Worm (Caenorhabditis elegans) whole organism, L1 larva: ENCODE results near the gene F26F2.7.

ENCODE experiments used
- C04F5.9 ChIP-seq: sonication (generic microtip); optimal IDR thresholded peaks from 2 replicates; lab custom pipeline; 2016; ENCODE audit warnings: missing genetic modification characterization, missing compliant biosample characterization
- aha-1 ChIP-seq: fragments of 150-350 bp; optimal IDR thresholded peaks from 2 replicates; lab custom pipeline; 2014; ENCODE audit warnings: missing biosample characterization, missing genetic modification characterization
- blmp-1 ChIP-seq: fragments of 150-350 bp; optimal IDR thresholded peaks from 2 replicates; lab custom pipeline; 2014; ENCODE audit warnings: missing biosample characterization, missing genetic modification characterization
- ceh-82 ChIP-seq, 3 experiments: fragments of 150-350 bp in 1 of 3; sonication (generic microtip) in 2 of 3; optimal IDR thresholded peaks; 2 replicates each; lab custom pipeline; 2014 to 2017; ENCODE audit warnings: missing biosample characterization in 3 of 3, missing genetic modification characterization in 3 of 3
- dpl-1 ChIP-seq, 3 experiments: fragments of 150-350 bp in 2 of 3; sonication (generic microtip) in 1 of 3; optimal IDR thresholded peaks; 2 replicates each; lab custom pipeline; 2014 to 2017; ENCODE audit warnings: missing biosample characterization in 3 of 3, missing genetic modification characterization in 3 of 3, missing genetic modification reagents in 3 of 3
- dsc-1 ChIP-seq: sonication (generic microtip); optimal IDR thresholded peaks from 2 replicates; lab custom pipeline; 2016; ENCODE audit warnings: mild to moderate bottlenecking, missing genetic modification characterization, missing compliant biosample characterization
- efl-1 ChIP-seq, 4 experiments: fragments of 150-350 bp; optimal IDR thresholded peaks in 3 of 4; peaks in 1 of 4; 1 replicate in 1 of 4; 2 replicates in 3 of 4; lab custom pipeline; 2014; ENCODE audit warnings: missing biosample characterization in 2 of 4, missing genetic modification characterization in 2 of 4, missing genetic modification reagents in 2 of 4
- efl-3 ChIP-seq: fragments of 200-800 bp; sonication (Bioruptor generic); optimal IDR thresholded peaks from 2 replicates; lab custom pipeline; 2018; ENCODE audit warnings: mild to moderate bottlenecking, missing genetic modification characterization, missing compliant biosample characterization
- egl-27 ChIP-seq, 2 experiments: fragments of 150-350 bp in 1 of 2; sonication (generic microtip); optimal IDR thresholded peaks; 3 replicates each; lab custom pipeline; 2017 to 2018; ENCODE audit warnings: missing biosample characterization in 2 of 2, missing genetic modification characterization in 2 of 2, missing genetic modification reagents in 2 of 2
- fkh-8 ChIP-seq: sonication (generic microtip); optimal IDR thresholded peaks from 2 replicates; lab custom pipeline; 2016; ENCODE audit warnings: mild to moderate bottlenecking, missing genetic modification characterization, missing compliant biosample characterization
- fos-1 ChIP-seq: fragments of 150-350 bp; optimal IDR thresholded peaks from 2 replicates; lab custom pipeline; 2014; ENCODE audit warnings: missing biosample characterization, missing genetic modification characterization
- hpl-2 ChIP-seq: fragments of 150-350 bp; optimal IDR thresholded peaks from 2 replicates; lab custom pipeline; 2014; ENCODE audit warnings: missing biosample characterization, missing genetic modification reagents, missing genetic modification characterization
- irx-1 ChIP-seq: sonication (generic microtip); optimal IDR thresholded peaks from 2 replicates; lab custom pipeline; 2016; ENCODE audit warnings: missing genetic modification characterization, missing compliant biosample characterization
- lin-39 ChIP-seq: fragments of 150-350 bp; optimal IDR thresholded peaks from 2 replicates; lab custom pipeline; 2014; ENCODE audit warnings: missing biosample characterization, missing genetic modification reagents, missing genetic modification characterization
- mab-9 ChIP-seq: fragments of 200-800 bp; sonication (Bioruptor generic); IDR thresholded peaks from 2 replicates; pipeline ENCODE4 v1.3.6; 2022; ENCODE audit warnings: missing genetic modification reagents, missing genetic modification characterization, missing compliant biosample characterization
- mef-2 ChIP-seq: fragments of 150-350 bp; optimal IDR thresholded peaks from 2 replicates; lab custom pipeline; 2014; ENCODE audit warnings: missing biosample characterization, missing genetic modification characterization
- nhr-11 ChIP-seq: fragments of 150-350 bp; optimal IDR thresholded peaks from 2 replicates; lab custom pipeline; 2014; ENCODE audit warnings: missing biosample characterization, missing genetic modification characterization
- nhr-19 ChIP-seq: fragments of 200-800 bp; sonication (Bioruptor generic); conservative IDR thresholded peaks from 2 replicates; pipeline ENCODE4 v1.3.6; 2022; ENCODE audit warnings: missing genetic modification characterization, missing compliant biosample characterization
- nhr-47 ChIP-seq: sonication (generic microtip); optimal IDR thresholded peaks from 2 replicates; lab custom pipeline; 2016; ENCODE audit warnings: mild to moderate bottlenecking, missing genetic modification characterization, moderate library complexity, missing compliant biosample characterization
- nhr-71 ChIP-seq: sonication (generic microtip); optimal IDR thresholded peaks from 2 replicates; lab custom pipeline; 2016; ENCODE audit warnings: mild to moderate bottlenecking, missing genetic modification characterization, moderate library complexity, missing compliant biosample characterization
- nhr-76 ChIP-seq: sonication (generic microtip); optimal IDR thresholded peaks from 2 replicates; lab custom pipeline; 2017; ENCODE audit warnings: missing biosample characterization, missing genetic modification characterization
- nhr-77 ChIP-seq: fragments of 150-350 bp; optimal IDR thresholded peaks from 2 replicates; lab custom pipeline; 2014; ENCODE audit warnings: missing biosample characterization, missing genetic modification characterization
- nhr-84 ChIP-seq: sonication (generic microtip); optimal IDR thresholded peaks from 2 replicates; lab custom pipeline; 2017; ENCODE audit warnings: missing biosample characterization, missing genetic modification characterization
- pag-3 ChIP-seq: sonication (generic microtip); optimal IDR thresholded peaks from 2 replicates; lab custom pipeline; 2017; ENCODE audit warnings: missing genetic modification characterization, mild to moderate bottlenecking, missing compliant biosample characterization, antibody characterized with exemption, borderline replicate concordance; ENCODE audit not compliant: insufficient read depth
- pax-3 ChIP-seq: fragments of 200-800 bp; sonication (Bioruptor generic); optimal IDR thresholded peaks from 2 replicates; lab custom pipeline; 2018; ENCODE audit warnings: mild to moderate bottlenecking, missing genetic modification characterization, moderate library complexity, missing compliant biosample characterization
- rnt-1 ChIP-seq: sonication (generic microtip); optimal IDR thresholded peaks from 2 replicates; lab custom pipeline; 2016; ENCODE audit warnings: mild to moderate bottlenecking, missing genetic modification characterization, moderate library complexity, missing compliant biosample characterization
- sox-4 ChIP-seq: sonication (generic microtip); optimal IDR thresholded peaks from 2 replicates; lab custom pipeline; 2016; ENCODE audit warnings: missing genetic modification characterization, missing compliant biosample characterization
- tbx-2 ChIP-seq: sonication (generic microtip); optimal IDR thresholded peaks from 2 replicates; lab custom pipeline; 2016; ENCODE audit warnings: missing genetic modification characterization, missing compliant biosample characterization
- unc-98 ChIP-seq: fragments of 200-800 bp; sonication (Bioruptor generic); IDR thresholded peaks from 2 replicates; pipeline ENCODE4 v1.3.6; 2022; ENCODE audit warnings: missing genetic modification characterization, missing compliant biosample characterization
- xbp-1 ChIP-seq: sonication (generic microtip); optimal IDR thresholded peaks from 2 replicates; lab custom pipeline; 2016; ENCODE audit warnings: missing genetic modification characterization, missing compliant biosample characterization
- ztf-11 ChIP-seq, 2 experiments: sonication (generic microtip); optimal IDR thresholded peaks; 2 replicates each; lab custom pipeline; 2016 to 2017; ENCODE audit warnings: missing genetic modification characterization in 2 of 2, missing biosample characterization in 1 of 2, missing compliant biosample characterization in 1 of 2

Gene F26F2.7

DNA sequence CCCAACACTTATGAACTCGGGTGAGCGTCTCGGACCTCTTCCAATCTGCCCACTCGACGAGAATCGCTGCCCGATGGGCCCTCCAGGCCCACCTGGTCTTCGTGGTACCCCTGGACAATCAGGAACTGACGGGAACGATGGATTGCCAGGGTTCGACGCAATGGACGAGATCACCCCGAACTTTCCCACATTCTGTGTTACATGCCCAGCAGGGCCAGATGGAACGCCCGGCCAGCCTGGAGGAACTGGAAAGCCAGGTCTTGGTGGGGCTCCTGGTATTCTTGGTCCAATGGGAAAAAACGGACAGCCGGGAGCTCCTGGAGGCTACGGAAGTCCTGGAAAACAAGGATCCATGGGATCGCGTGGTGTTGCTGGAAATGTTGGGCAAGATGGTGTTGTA, 19.9 kb downstream of the F26F2.7 start:
- no peak for TF ChIP-seq fkh-8 (tag; lab: Kevin White, UChicago)
- no peak for TF ChIP-seq rnt-1 (tag; lab: Kevin White, UChicago)

DNA sequence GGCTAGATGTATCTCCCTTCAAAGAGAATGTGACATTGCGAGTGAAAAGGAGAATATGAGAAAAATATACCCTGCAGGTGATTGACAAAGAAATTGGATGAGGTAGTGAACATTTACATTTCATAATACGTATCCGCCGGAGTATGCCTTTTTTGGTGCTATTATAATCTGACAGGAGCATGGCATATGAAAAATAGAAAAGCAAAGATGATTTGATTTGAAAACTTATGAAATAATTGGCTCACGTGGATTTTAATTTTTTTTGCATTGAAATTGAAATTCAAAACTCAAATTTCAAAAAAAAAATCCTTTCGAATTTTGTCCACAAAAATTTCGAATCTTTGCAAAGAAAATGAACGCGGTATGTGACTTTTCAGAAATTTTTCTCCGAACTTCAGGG, 22.2 kb downstream of the F26F2.7 start, which contains the start of gene ttr-11:
Gene ttr-11 (plus strand): TSS at position 301 of the 400 bp plus-strand sequence.
- TF ChIP-seq fos-1 (tag; lab: Kevin White, UChicago) (no peak), nhr-71 (no peak), sox-4 (tag; lab: Kevin White, UChicago) (no peak), xbp-1 (tag; lab: Kevin White, UChicago) (no peak), C04F5.9 (tag; lab: Kevin White, UChicago) (no peak), rnt-1 (tag; lab: Kevin White, UChicago) (no peak), nhr-84 (tag; lab: Kevin White, UChicago) (no peak), mab-9 (no peak), ceh-82 (tag; optimal IDR thresholded peaks at IDR 0.05; lab: Kevin White, UChicago) (no peak), irx-1 (tag; lab: Kevin White, UChicago) (no peak), aha-1 (tag; lab: Kevin White, UChicago) (no peak), nhr-47 (tag; lab: Kevin White, UChicago) (no peak), blmp-1 (tag; lab: Kevin White, UChicago) (no peak), dpl-1 (GFP tag; optimal IDR thresholded peaks at IDR 0.05; lab: Kevin White, UChicago) (no peak), hpl-2 (no peak)

DNA sequence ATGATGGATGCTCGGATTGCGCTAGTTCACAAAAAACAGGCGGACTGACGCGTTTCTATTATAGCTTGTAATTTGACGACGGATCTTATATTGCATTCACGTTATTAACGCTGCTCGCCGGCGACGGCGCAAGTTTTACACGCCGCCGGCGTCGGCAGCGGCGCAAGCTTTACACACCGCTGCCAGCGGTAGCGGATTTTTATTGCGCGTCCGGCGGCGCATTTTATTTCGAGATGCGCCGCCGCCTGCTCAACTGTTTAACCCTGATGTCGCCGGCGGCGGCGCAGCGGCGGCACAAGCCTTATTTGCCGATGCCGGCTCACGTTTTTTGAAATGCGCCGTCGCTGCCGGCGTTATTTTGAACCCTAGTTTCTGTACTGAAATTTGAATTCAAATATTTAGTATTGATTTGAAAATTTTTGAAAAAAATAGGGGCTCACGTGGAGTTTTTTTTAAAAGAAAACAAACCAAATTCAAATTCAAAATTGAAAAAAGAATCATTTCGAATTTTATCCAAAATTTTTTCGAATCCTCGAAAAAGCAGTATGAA, 23.9 kb downstream of the F26F2.7 start, which contains the start of gene ttr-57:
Gene ttr-57 (plus strand): TSS at position 500 of the 550 bp plus-strand sequence.
- TF ChIP-seq tbx-2 (tag; lab: Kevin White, UChicago) (no peak), ztf-11 (tag; optimal IDR thresholded peaks at IDR 0.05; lab: Kevin White, UChicago) (no peak), efl-1 (optimal IDR thresholded peaks at IDR 0.05; lab: Kevin White, UChicago) (no peak), efl-1 (GFP tag; optimal IDR thresholded peaks at IDR 0.05 in 1 of 2; lab: Kevin White, UChicago) (no peak), xbp-1 (tag; lab: Kevin White, UChicago) (no peak), unc-98 (GFP tag; lab: Robert Waterston, UW) (no peak)

DNA sequence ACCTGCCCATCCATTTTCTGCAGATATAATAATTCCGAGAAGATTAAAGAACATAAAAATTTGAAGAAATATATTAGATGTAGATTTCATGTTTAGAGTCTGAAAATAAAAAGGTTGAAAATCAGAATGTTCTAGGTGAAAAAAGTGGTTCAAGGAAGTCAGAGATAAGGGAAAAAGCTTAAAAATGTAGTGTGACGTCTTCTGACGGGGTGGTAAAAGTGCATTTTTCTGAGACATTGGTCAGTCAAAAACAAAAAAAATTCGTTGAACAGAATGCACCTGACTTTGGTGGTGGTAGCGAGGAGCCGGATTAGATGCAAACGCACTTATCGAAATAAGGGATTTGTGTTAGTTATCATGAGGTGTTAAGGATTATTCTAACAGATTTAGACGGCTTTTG, 25.8 kb downstream of the F26F2.7 start, which contains the start of gene F46B3.23:
Gene F46B3.23 (minus strand): TSS at position 101 of the 400 bp plus-strand sequence.
- no peak for TF ChIP-seq lin-39 (tag; lab: Kevin White, UChicago)
- TF ChIP-seq dsc-1, result peak; percentile 65
- no peak for TF ChIP-seq pax-3

DNA sequence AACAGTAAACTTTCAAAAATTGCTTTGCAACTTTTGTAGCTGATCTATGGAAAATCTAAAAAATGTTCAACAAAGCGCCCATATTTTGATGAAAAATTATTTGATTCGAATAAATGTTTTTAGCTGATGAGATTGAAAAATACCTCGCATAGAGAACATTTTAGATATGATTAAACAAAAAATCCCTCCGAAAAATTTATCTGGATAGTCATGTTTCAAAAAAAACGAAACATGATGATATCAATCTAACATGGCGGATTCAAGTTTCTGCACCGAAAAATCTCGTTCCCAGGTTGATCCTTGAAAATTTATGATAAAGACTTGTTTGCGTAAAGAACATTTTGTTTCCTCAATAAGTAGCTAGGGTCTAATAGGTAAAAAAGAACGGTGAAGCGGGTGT, 27.9 kb downstream of the F26F2.7 start, which contains the start of gene ttr-12:
Gene ttr-12 (minus strand): TSS at position 101 of the 400 bp plus-strand sequence.
- TF ChIP-seq blmp-1 (tag; lab: Kevin White, UChicago), result no peak
- TF ChIP-seq nhr-19, result no peak
- TF ChIP-seq egl-27 (tag; optimal IDR thresholded peaks at IDR 0.05; lab: Kevin White, UChicago), result no peak
- TF ChIP-seq efl-3, result no peak
- TF ChIP-seq pag-3 (tag; lab: Kevin White, UChicago), result no peak
- TF ChIP-seq nhr-71, result no peak
- TF ChIP-seq nhr-11 (tag; lab: Kevin White, UChicago), result no peak
- TF ChIP-seq mef-2, result no peak
- no peak for TF ChIP-seq mab-9
- TF ChIP-seq nhr-76 (tag; lab: Kevin White, UChicago), result no peak
- TF ChIP-seq unc-98 (GFP tag; lab: Robert Waterston, UW), result no peak
- no peak for TF ChIP-seq nhr-77 (tag; lab: Kevin White, UChicago)
- no peak for TF ChIP-seq fos-1 (tag; lab: Kevin White, UChicago)
